Worm (Caenorhabditis elegans) whole organism, L2 larva: Measurements from ENCODE around the gene str-190.

ENCODE experiments used
- F13H6.1 ChIP-seq: sonication (generic microtip); optimal IDR thresholded peaks from 2 replicates; lab custom pipeline; 2016; ENCODE audit warnings: missing genetic modification characterization, missing compliant biosample characterization
- R02D3.7 ChIP-seq: fragments of 150-350 bp; optimal IDR thresholded peaks from 2 replicates; lab custom pipeline; 2014; ENCODE audit warnings: missing biosample characterization, missing genetic modification characterization
- ZK546.5 ChIP-seq: sonication (generic microtip); optimal IDR thresholded peaks from 2 replicates; lab custom pipeline; 2017; ENCODE audit warnings: missing biosample characterization, missing genetic modification characterization
- aly-2 ChIP-seq: fragments of 150-350 bp; optimal IDR thresholded peaks from 2 replicates; lab custom pipeline; 2014; ENCODE audit warnings: missing biosample characterization, missing genetic modification characterization
- ceh-16 ChIP-seq: fragments of 150-350 bp; optimal IDR thresholded peaks from 2 replicates; lab custom pipeline; 2014; ENCODE audit warnings: missing biosample characterization, missing genetic modification characterization
- ceh-82 ChIP-seq: fragments of 150-350 bp; optimal IDR thresholded peaks from 2 replicates; lab custom pipeline; 2014; ENCODE audit warnings: missing biosample characterization, missing genetic modification characterization
- crh-2 ChIP-seq: sonication (generic microtip); optimal IDR thresholded peaks from 2 replicates; lab custom pipeline; 2017; ENCODE audit warnings: missing biosample characterization, missing genetic modification characterization
- dmd-4 ChIP-seq: sonication (generic microtip); optimal IDR thresholded peaks from 2 replicates; lab custom pipeline; 2017; ENCODE audit warnings: missing biosample characterization, missing genetic modification characterization
- egl-27 ChIP-seq: sonication (generic microtip); optimal IDR thresholded peaks from 3 replicates; lab custom pipeline; 2017; ENCODE audit warnings: missing biosample characterization, missing genetic modification reagents, missing genetic modification characterization
- elt-1 ChIP-seq: fragments of 150-350 bp; optimal IDR thresholded peaks from 2 replicates; lab custom pipeline; 2014; ENCODE audit warnings: missing biosample characterization, missing genetic modification characterization
- elt-3 ChIP-seq: sonication (generic microtip); optimal IDR thresholded peaks from 2 replicates; lab custom pipeline; 2017; ENCODE audit warnings: missing biosample characterization, missing genetic modification characterization
- fos-1 ChIP-seq: fragments of 150-350 bp; optimal IDR thresholded peaks from 2 replicates; lab custom pipeline; 2014; ENCODE audit warnings: missing biosample characterization, missing genetic modification characterization
- gmeb-1 ChIP-seq: fragments of 150-350 bp; optimal IDR thresholded peaks from 2 replicates; lab custom pipeline; 2014; ENCODE audit warnings: missing biosample characterization, missing genetic modification characterization
- lin-11 ChIP-seq: fragments of 150-350 bp; sonication (generic microtip); optimal IDR thresholded peaks from 2 replicates; lab custom pipeline; 2014; ENCODE audit warnings: missing biosample characterization, missing genetic modification characterization, inconsistent platforms, mixed read lengths
- lin-13 ChIP-seq: fragments of 150-350 bp; optimal IDR thresholded peaks from 2 replicates; lab custom pipeline; 2014; ENCODE audit warnings: missing biosample characterization, missing genetic modification reagents, missing genetic modification characterization
- lin-39 ChIP-seq: fragments of 150-350 bp; optimal IDR thresholded peaks from 2 replicates; lab custom pipeline; 2014; ENCODE audit warnings: missing biosample characterization, missing genetic modification reagents, missing genetic modification characterization
- mab-5 ChIP-seq: fragments of 150-350 bp; optimal IDR thresholded peaks from 2 replicates; lab custom pipeline; 2014; ENCODE audit warnings: missing biosample characterization, missing genetic modification characterization
- mbf-1 ChIP-seq: sonication (generic microtip); optimal IDR thresholded peaks from 2 replicates; lab custom pipeline; 2017; ENCODE audit warnings: missing biosample characterization, missing genetic modification characterization
- nhr-10 ChIP-seq: sonication (generic microtip); optimal IDR thresholded peaks from 2 replicates; lab custom pipeline; 2017; ENCODE audit warnings: missing biosample characterization, missing genetic modification characterization
- nhr-11 ChIP-seq: fragments of 150-350 bp; optimal IDR thresholded peaks from 2 replicates; lab custom pipeline; 2014; ENCODE audit warnings: missing biosample characterization, missing genetic modification characterization
- nhr-129 ChIP-seq: fragments of 150-350 bp; optimal IDR thresholded peaks from 2 replicates; lab custom pipeline; 2014; ENCODE audit warnings: missing biosample characterization, missing genetic modification characterization
- nhr-21 ChIP-seq: fragments of 150-350 bp; optimal IDR thresholded peaks from 2 replicates; lab custom pipeline; 2014; ENCODE audit warnings: missing biosample characterization, missing genetic modification characterization
- nhr-23 ChIP-seq: fragments of 150-350 bp; optimal IDR thresholded peaks from 2 replicates; lab custom pipeline; 2014; ENCODE audit warnings: missing biosample characterization, missing genetic modification reagents, missing genetic modification characterization
- nhr-237 ChIP-seq: fragments of 150-350 bp; optimal IDR thresholded peaks from 2 replicates; lab custom pipeline; 2014; ENCODE audit warnings: missing biosample characterization, missing genetic modification characterization
- nhr-25 ChIP-seq: fragments of 150-350 bp; sonication (generic microtip); optimal IDR thresholded peaks from 3 replicates; lab custom pipeline; 2014; ENCODE audit warnings: missing biosample characterization, missing genetic modification characterization
- nhr-6 ChIP-seq: fragments of 150-350 bp; optimal IDR thresholded peaks from 2 replicates; lab custom pipeline; 2014; ENCODE audit warnings: missing biosample characterization, missing genetic modification characterization
- nhr-77 ChIP-seq: fragments of 150-350 bp; optimal IDR thresholded peaks from 2 replicates; lab custom pipeline; 2014; ENCODE audit warnings: missing biosample characterization, missing genetic modification characterization
- peb-1 ChIP-seq: fragments of 150-350 bp; optimal IDR thresholded peaks from 2 replicates; lab custom pipeline; 2014; ENCODE audit warnings: missing biosample characterization, missing genetic modification characterization
- sem-4 ChIP-seq: fragments of 150-350 bp; optimal IDR thresholded peaks from 2 replicates; lab custom pipeline; 2014; ENCODE audit warnings: missing biosample characterization, missing genetic modification reagents, missing genetic modification characterization
- skn-1 ChIP-seq: sonication (generic microtip); optimal IDR thresholded peaks from 2 replicates; lab custom pipeline; 2017; ENCODE audit warnings: missing biosample characterization, missing genetic modification characterization
- sma-3 ChIP-seq: sonication (generic microtip); optimal IDR thresholded peaks from 2 replicates; lab custom pipeline; 2016; ENCODE audit warnings: missing genetic modification reagents, missing genetic modification characterization, missing compliant biosample characterization
- sma-9 ChIP-seq, 2 experiments: fragments of 150-350 bp in 1 of 2; sonication (generic microtip) in 1 of 2; optimal IDR thresholded peaks; 2 replicates each; lab custom pipeline; 2014 to 2016; ENCODE audit warnings: missing genetic modification characterization in 2 of 2, mild to moderate bottlenecking in 1 of 2, missing biosample characterization in 1 of 2, missing compliant biosample characterization in 1 of 2, missing genetic modification reagents in 1 of 2, moderate library complexity in 1 of 2
- snpc-4 ChIP-seq: fragments of 150-350 bp; optimal IDR thresholded peaks from 2 replicates; lab custom pipeline; 2014; ENCODE audit warnings: missing biosample characterization, missing genetic modification characterization
- unc-39 ChIP-seq: fragments of 150-350 bp; optimal IDR thresholded peaks from 2 replicates; lab custom pipeline; 2014; ENCODE audit warnings: missing biosample characterization, missing genetic modification characterization
- unc-62 ChIP-seq: fragments of 150-350 bp; optimal IDR thresholded peaks from 2 replicates; lab custom pipeline; 2014; ENCODE audit warnings: missing biosample characterization, missing genetic modification reagents, missing genetic modification characterization
- zag-1 ChIP-seq: fragments of 150-350 bp; optimal IDR thresholded peaks from 2 replicates; lab custom pipeline; 2014; ENCODE audit warnings: missing biosample characterization, missing genetic modification characterization
- ztf-1 ChIP-seq: fragments of 200-800 bp; sonication (Bioruptor generic); conservative IDR thresholded peaks from 2 replicates; pipeline ENCODE4 v1.3.6; 2022; ENCODE audit warnings: missing genetic modification characterization, missing compliant biosample characterization
- ztf-11 ChIP-seq: sonication (generic microtip); optimal IDR thresholded peaks from 2 replicates; lab custom pipeline; 2017; ENCODE audit warnings: missing biosample characterization, missing genetic modification characterization
- ztf-4 ChIP-seq: fragments of 150-350 bp; optimal IDR thresholded peaks from 2 replicates; lab custom pipeline; 2014; ENCODE audit warnings: missing biosample characterization, missing genetic modification characterization

Gene str-190

DNA sequence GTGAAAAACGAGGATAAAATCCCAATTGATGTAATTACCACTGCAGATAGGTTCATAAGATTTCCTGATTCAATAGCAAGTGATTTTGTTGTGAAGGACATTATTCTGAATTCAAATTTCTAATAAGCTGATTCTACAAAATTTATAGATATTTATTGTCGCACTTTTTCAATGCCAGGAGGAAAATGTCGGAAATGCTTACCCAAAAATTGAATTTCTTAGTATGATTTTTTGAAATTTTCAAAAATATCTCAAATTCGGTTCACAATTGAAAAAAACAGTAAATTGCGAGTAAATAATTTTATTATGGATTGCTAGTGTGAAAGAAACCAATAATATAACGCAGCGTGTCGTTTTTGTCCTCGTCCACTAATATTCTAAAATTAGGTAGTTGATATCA lies 14.6 kb upstream of the str-190 start, which contains the start of gene srbc-10:
TSS of gene srbc-10 (minus strand) at position 101 of the 400 bp plus-strand sequence.
- TF ChIP-seq skn-1 (no peak), crh-2 (tag; lab: Kevin White, UChicago) (no peak), lin-13 (GFP tag; lab: Kevin White, UChicago) (no peak), lin-11 (tag; lab: Kevin White, UChicago) (no peak), lin-39 (no peak), aly-2 (no peak), zag-1 (tag; lab: Kevin White, UChicago) (no peak), unc-62 (GFP tag; lab: Kevin White, UChicago) (no peak), sma-3 (no peak)

DNA sequence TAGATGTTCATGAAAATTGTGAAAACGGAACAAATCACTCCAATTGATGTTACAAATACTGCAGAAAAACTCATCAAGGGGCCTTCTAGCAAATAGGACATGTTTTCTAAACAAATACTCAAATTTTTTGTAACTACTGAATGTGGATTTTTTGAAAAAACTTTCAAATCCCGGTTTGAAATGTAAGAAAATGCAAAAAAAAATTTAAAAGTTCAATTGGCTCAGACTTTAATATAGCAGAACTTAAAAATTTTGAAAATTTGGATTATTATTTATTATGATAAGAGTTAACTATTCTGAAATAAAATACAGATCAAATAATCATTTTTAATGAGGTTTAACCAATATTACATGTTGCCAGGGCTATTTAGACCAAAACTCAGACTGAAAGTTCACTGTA lies 12.0 kb upstream of the str-190 start, which contains the start of gene srbc-9:
TSS of gene srbc-9 (minus strand) at position 101 of the 400 bp plus-strand sequence.
- TF ChIP-seq F13H6.1 (tag; lab: Kevin White, UChicago) (no peak), nhr-23 (tag; lab: Kevin White, UChicago) (no peak), nhr-25 (no peak), nhr-129 (no peak), nhr-11 (tag; lab: Kevin White, UChicago) (no peak), dmd-4 (tag; lab: Kevin White, UChicago) (no peak), mbf-1 (tag; lab: Kevin White, UChicago) (no peak), nhr-21 (tag; lab: Kevin White, UChicago) (no peak), ztf-4 (tag; lab: Kevin White, UChicago) (no peak), sem-4 (no peak), R02D3.7 (tag; lab: Kevin White, UChicago) (no peak), snpc-4 (tag; lab: Kevin White, UChicago) (no peak)

DNA sequence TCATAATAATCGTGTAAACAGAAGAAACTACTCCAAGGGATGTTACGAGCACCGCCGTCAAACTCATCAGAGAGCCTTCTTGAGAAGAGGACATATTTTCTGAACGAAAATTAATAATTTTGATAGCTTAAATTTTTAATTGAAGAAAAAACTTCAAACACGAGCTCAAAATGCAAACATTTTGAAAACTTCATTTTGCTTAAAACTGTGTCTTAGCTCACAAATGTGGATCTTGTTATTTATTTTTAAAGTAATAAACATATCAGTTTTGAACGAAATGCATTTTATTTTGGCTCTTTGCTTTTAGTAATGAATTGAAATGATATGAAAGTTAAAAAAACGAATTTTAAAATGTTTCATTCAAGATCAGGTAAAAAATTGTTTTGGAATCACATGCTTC lies 9.2 kb upstream of the str-190 start, which contains the start of gene srbc-7:
TSS of gene srbc-7 (minus strand) at position 101 of the 400 bp plus-strand sequence.
- TF ChIP-seq nhr-237 (tag; lab: Kevin White, UChicago) (no peak), ceh-82 (tag; lab: Kevin White, UChicago) (no peak), sma-3 (no peak), nhr-11 (tag; lab: Kevin White, UChicago) (no peak), lin-39 (no peak), lin-11 (tag; lab: Kevin White, UChicago) (no peak), nhr-21 (tag; lab: Kevin White, UChicago) (no peak), R02D3.7 (tag; lab: Kevin White, UChicago) (no peak), ztf-1 (GFP tag; lab: Robert Waterston, UW) (no peak), ztf-11 (tag; lab: Kevin White, UChicago) (no peak), nhr-77 (no peak), sem-4 (no peak)

- TF ChIP-seq zag-1 (tag; lab: Kevin White, UChicago) (no peak), ceh-16 (tag; lab: Kevin White, UChicago) (no peak), peb-1 (tag; lab: Kevin White, UChicago) (no peak), nhr-23 (tag; lab: Kevin White, UChicago) (no peak), nhr-6 (no peak), ceh-82 (tag; lab: Kevin White, UChicago) (no peak), ztf-4 (tag; lab: Kevin White, UChicago) (no peak), elt-3 (no peak), egl-27 (tag; lab: Kevin White, UChicago) (no peak), ZK546.5 (tag; lab: Kevin White, UChicago) (no peak), lin-39 (no peak), nhr-10 (tag; lab: Kevin White, UChicago) (no peak), sem-4 (no peak), unc-39 (tag; lab: Kevin White, UChicago) (no peak), nhr-21 (tag; lab: Kevin White, UChicago) (no peak), unc-62 (GFP tag; lab: Kevin White, UChicago) (no peak)
- TF ChIP-seq, all 48 proteins: peak for 0
These were observed 6.7 kb upstream of the str-190 start, which contains the start of gene srbc-8 for ce11 chrV:7485000-7485399. Gene srbc-8 (minus strand): TSS chrV:7485100.

- TF ChIP-seq sem-4 (no peak), elt-1 (tag; lab: Kevin White, UChicago) (no peak), ceh-82 (tag; lab: Kevin White, UChicago) (no peak), gmeb-1 (tag; lab: Kevin White, UChicago) (no peak), nhr-10 (tag; lab: Kevin White, UChicago) (no peak), fos-1 (no peak), mab-5 (tag; lab: Kevin White, UChicago) (no peak), ceh-16 (tag; lab: Kevin White, UChicago) (no peak), zag-1 (tag; lab: Kevin White, UChicago) (no peak), nhr-11 (tag; lab: Kevin White, UChicago) (no peak), sma-9 (GFP tag; optimal IDR thresholded peaks at IDR 0.05; lab: Kevin White, UChicago) (no peak), sma-9 (tag; optimal IDR thresholded peaks at IDR 0.05; lab: Kevin White, UChicago) (no peak), ztf-4 (tag; lab: Kevin White, UChicago) (no peak), nhr-129 (no peak)
These were observed 2.6 kb upstream of the str-190 start, which contains the start of gene C18B10.6 for ce11 chrV:7480949-7481348. Gene C18B10.6 (minus strand): TSS chrV:7481049.
